Worm (Caenorhabditis elegans) whole organism, L1 larva: ENCODE data around the gene irld-14.
A peak's percentile ranks its signal among the peaks of the same experiment; 100 is the strongest.

Experiments used
- C04F5.9 ChIP-seq: sonication (generic microtip); optimal IDR thresholded peaks from 2 replicates; lab custom pipeline; 2016; ENCODE audit warnings: missing genetic modification characterization, missing compliant biosample characterization
- C16A3.4 ChIP-seq: fragments of 150-350 bp; optimal IDR thresholded peaks from 2 replicates; lab custom pipeline; 2014; ENCODE audit warnings: missing biosample characterization, missing genetic modification characterization
- C34B4.2 ChIP-seq: sonication (generic microtip); optimal IDR thresholded peaks from 2 replicates; lab custom pipeline; 2017; ENCODE audit warnings: mild to moderate bottlenecking, missing genetic modification characterization, missing compliant biosample characterization
- Y116A8C.19 ChIP-seq: sonication (generic microtip); optimal IDR thresholded peaks from 2 replicates; lab custom pipeline; 2016; ENCODE audit warnings: missing compliant biosample characterization, missing genetic modification characterization, borderline replicate concordance
- ama-1 ChIP-seq: fragments of 150-350 bp; optimal IDR thresholded peaks from 2 replicates; lab custom pipeline; 2014
- blmp-1 ChIP-seq: fragments of 150-350 bp; optimal IDR thresholded peaks from 2 replicates; lab custom pipeline; 2014; ENCODE audit warnings: missing biosample characterization, missing genetic modification characterization
- ceh-8 ChIP-seq: fragments of 200-800 bp; sonication (Bioruptor generic); optimal IDR thresholded peaks from 2 replicates; lab custom pipeline; 2018; ENCODE audit warnings: mild to moderate bottlenecking, missing genetic modification characterization, moderate library complexity, missing compliant biosample characterization
- ceh-88 ChIP-seq: fragments of 200-800 bp; sonication (Bioruptor generic); IDR thresholded peaks from 2 replicates; pipeline ENCODE4 v1.3.6; 2022; ENCODE audit warnings: missing genetic modification characterization, missing compliant biosample characterization
- ceh-90 ChIP-seq: sonication (generic microtip); optimal IDR thresholded peaks from 2 replicates; lab custom pipeline; 2016; ENCODE audit warnings: missing genetic modification characterization, missing compliant biosample characterization
- ces-1 ChIP-seq: fragments of 150-350 bp; optimal IDR thresholded peaks from 2 replicates; lab custom pipeline; 2014; ENCODE audit warnings: missing biosample characterization, missing genetic modification reagents, missing genetic modification characterization
- dpl-1 ChIP-seq, 3 experiments: fragments of 150-350 bp in 2 of 3; sonication (generic microtip) in 1 of 3; optimal IDR thresholded peaks; 2 replicates each; lab custom pipeline; 2014 to 2017; ENCODE audit warnings: missing biosample characterization in 3 of 3, missing genetic modification characterization in 3 of 3, missing genetic modification reagents in 3 of 3
- dsc-1 ChIP-seq: sonication (generic microtip); optimal IDR thresholded peaks from 2 replicates; lab custom pipeline; 2016; ENCODE audit warnings: mild to moderate bottlenecking, missing genetic modification characterization, missing compliant biosample characterization
- efl-1 ChIP-seq, 4 experiments: fragments of 150-350 bp; optimal IDR thresholded peaks in 3 of 4; peaks in 1 of 4; 1 replicate in 1 of 4; 2 replicates in 3 of 4; lab custom pipeline; 2014; ENCODE audit warnings: missing biosample characterization in 2 of 4, missing genetic modification characterization in 2 of 4, missing genetic modification reagents in 2 of 4
- egl-13 ChIP-seq: sonication (generic microtip); optimal IDR thresholded peaks from 2 replicates; lab custom pipeline; 2016; ENCODE audit warnings: missing genotype, missing genetic modification reagents, missing genetic modification characterization, missing compliant biosample characterization
- elt-3 ChIP-seq, 6 experiments: fragments of 150-350 bp in 1 of 6; sonication (generic microtip); optimal IDR thresholded peaks; 2 replicates each; lab custom pipeline; 2017 to 2018; ENCODE audit warnings: missing biosample characterization in 6 of 6, missing genetic modification characterization in 6 of 6, inconsistent platforms in 1 of 6
- ets-5 ChIP-seq: fragments of 200-800 bp; sonication (Bioruptor generic); IDR thresholded peaks from 2 replicates; pipeline ENCODE4 v1.3.6; 2022; ENCODE audit warnings: missing genetic modification characterization, missing compliant biosample characterization
- fkh-10 ChIP-seq: sonication (generic microtip); optimal IDR thresholded peaks from 2 replicates; lab custom pipeline; 2017; ENCODE audit warnings: missing biosample characterization, missing genetic modification reagents, missing genetic modification characterization
- fkh-8 ChIP-seq: sonication (generic microtip); optimal IDR thresholded peaks from 2 replicates; lab custom pipeline; 2016; ENCODE audit warnings: mild to moderate bottlenecking, missing genetic modification characterization, missing compliant biosample characterization
- grh-1 ChIP-seq: fragments of 200-800 bp; sonication (Bioruptor generic); IDR thresholded peaks from 2 replicates; pipeline ENCODE4 v1.3.6; 2022; ENCODE audit warnings: missing genetic modification reagents, missing genetic modification characterization, missing compliant biosample characterization
- hlh-17 ChIP-seq: fragments of 200-800 bp; sonication (Bioruptor generic); optimal IDR thresholded peaks from 2 replicates; lab custom pipeline; 2018; ENCODE audit warnings: missing genetic modification characterization, mild to moderate bottlenecking, missing compliant biosample characterization, moderate library complexity, borderline replicate concordance
- hpl-2 ChIP-seq: fragments of 150-350 bp; optimal IDR thresholded peaks from 2 replicates; lab custom pipeline; 2014; ENCODE audit warnings: missing biosample characterization, missing genetic modification reagents, missing genetic modification characterization
- irx-1 ChIP-seq: sonication (generic microtip); optimal IDR thresholded peaks from 2 replicates; lab custom pipeline; 2016; ENCODE audit warnings: missing genetic modification characterization, missing compliant biosample characterization
- jun-1 ChIP-seq: fragments of 150-350 bp; optimal IDR thresholded peaks from 2 replicates; lab custom pipeline; 2014; ENCODE audit warnings: missing biosample characterization, missing genetic modification reagents, missing genetic modification characterization
- lin-14 ChIP-seq: fragments of 200-800 bp; sonication (Bioruptor generic); optimal IDR thresholded peaks from 2 replicates; lab custom pipeline; 2018; ENCODE audit warnings: mild to moderate bottlenecking, missing genetic modification characterization, moderate library complexity, missing compliant biosample characterization
- lin-15B ChIP-seq: fragments of 150-350 bp; sonication (generic microtip); optimal IDR thresholded peaks from 3 replicates; lab custom pipeline; 2014; ENCODE audit warnings: missing biosample characterization, missing genetic modification characterization
- lin-35 ChIP-seq, 2 experiments: fragments of 150-350 bp; optimal IDR thresholded peaks; 2 replicates each; lab custom pipeline; 2014; ENCODE audit warnings: missing biosample characterization in 2 of 2, missing genetic modification characterization in 2 of 2, missing genetic modification reagents in 2 of 2
- lir-3 ChIP-seq: sonication (generic microtip); optimal IDR thresholded peaks from 2 replicates; lab custom pipeline; 2016; ENCODE audit warnings: mild to moderate bottlenecking, missing genetic modification characterization, moderate library complexity, missing compliant biosample characterization; ENCODE audit not compliant: poor library complexity
- mdl-1 ChIP-seq, 2 experiments: fragments of 150-350 bp; optimal IDR thresholded peaks; 2 replicates each; lab custom pipeline; 2014 to 2017; ENCODE audit warnings: missing biosample characterization in 2 of 2, missing genetic modification characterization in 2 of 2, inconsistent platforms in 1 of 2
- mef-2 ChIP-seq: fragments of 150-350 bp; optimal IDR thresholded peaks from 2 replicates; lab custom pipeline; 2014; ENCODE audit warnings: missing biosample characterization, missing genetic modification characterization
- mep-1 ChIP-seq: fragments of 150-350 bp; optimal IDR thresholded peaks from 2 replicates; lab custom pipeline; 2014; ENCODE audit warnings: missing biosample characterization, missing genetic modification characterization
- nhr-12 ChIP-seq: sonication (generic microtip); optimal IDR thresholded peaks from 2 replicates; lab custom pipeline; 2017; ENCODE audit warnings: missing biosample characterization, missing genetic modification characterization
- nhr-19 ChIP-seq: fragments of 200-800 bp; sonication (Bioruptor generic); conservative IDR thresholded peaks from 2 replicates; pipeline ENCODE4 v1.3.6; 2022; ENCODE audit warnings: missing genetic modification characterization, missing compliant biosample characterization
- nhr-20 ChIP-seq: sonication (generic microtip); optimal IDR thresholded peaks from 2 replicates; lab custom pipeline; 2016; ENCODE audit warnings: mild to moderate bottlenecking, missing genetic modification characterization, missing compliant biosample characterization
- nhr-85 ChIP-seq: sonication (generic microtip); peaks from one replicate; lab custom pipeline; 2016; ENCODE audit warnings: missing genetic modification characterization, inconsistent platforms, missing compliant biosample characterization
- pag-3 ChIP-seq: sonication (generic microtip); optimal IDR thresholded peaks from 2 replicates; lab custom pipeline; 2017; ENCODE audit warnings: missing genetic modification characterization, mild to moderate bottlenecking, missing compliant biosample characterization, antibody characterized with exemption, borderline replicate concordance; ENCODE audit not compliant: insufficient read depth
- pax-3 ChIP-seq: fragments of 200-800 bp; sonication (Bioruptor generic); optimal IDR thresholded peaks from 2 replicates; lab custom pipeline; 2018; ENCODE audit warnings: mild to moderate bottlenecking, missing genetic modification characterization, moderate library complexity, missing compliant biosample characterization
- snpc-4 ChIP-seq: fragments of 150-350 bp; optimal IDR thresholded peaks from 2 replicates; lab custom pipeline; 2014; ENCODE audit warnings: missing biosample characterization, missing genetic modification characterization
- snu-23 ChIP-seq: sonication (generic microtip); optimal IDR thresholded peaks from 2 replicates; lab custom pipeline; 2016; ENCODE audit warnings: missing genetic modification characterization, missing compliant biosample characterization
- sox-4 ChIP-seq: sonication (generic microtip); optimal IDR thresholded peaks from 2 replicates; lab custom pipeline; 2016; ENCODE audit warnings: missing genetic modification characterization, missing compliant biosample characterization
- sptf-1 ChIP-seq: fragments of 150-350 bp; optimal IDR thresholded peaks from 2 replicates; lab custom pipeline; 2014; ENCODE audit warnings: missing biosample characterization, missing genetic modification characterization
- sup-37 ChIP-seq: fragments of 200-800 bp; sonication (Bioruptor generic); optimal IDR thresholded peaks from 2 replicates; lab custom pipeline; 2018; ENCODE audit warnings: mild to moderate bottlenecking, missing genetic modification characterization, missing compliant biosample characterization
- tbx-2 ChIP-seq: sonication (generic microtip); optimal IDR thresholded peaks from 2 replicates; lab custom pipeline; 2016; ENCODE audit warnings: missing genetic modification characterization, missing compliant biosample characterization
- unc-62 ChIP-seq: fragments of 150-350 bp; optimal IDR thresholded peaks from 2 replicates; lab custom pipeline; 2014; ENCODE audit warnings: missing biosample characterization, missing genetic modification reagents, missing genetic modification characterization
- vab-15 ChIP-seq: sonication (generic microtip); optimal IDR thresholded peaks from 2 replicates; lab custom pipeline; 2017; ENCODE audit warnings: missing genotype, mild to moderate bottlenecking, missing genetic modification characterization, missing compliant biosample characterization
- xbp-1 ChIP-seq: sonication (generic microtip); optimal IDR thresholded peaks from 2 replicates; lab custom pipeline; 2016; ENCODE audit warnings: missing genetic modification characterization, missing compliant biosample characterization
- zag-1 ChIP-seq: fragments of 150-350 bp; optimal IDR thresholded peaks from 2 replicates; lab custom pipeline; 2014; ENCODE audit warnings: missing biosample characterization, missing genetic modification characterization
- ztf-11 ChIP-seq, 2 experiments: sonication (generic microtip); optimal IDR thresholded peaks; 2 replicates each; lab custom pipeline; 2016 to 2017; ENCODE audit warnings: missing genetic modification characterization in 2 of 2, missing biosample characterization in 1 of 2, missing compliant biosample characterization in 1 of 2

The irld-14 gene

DNA sequence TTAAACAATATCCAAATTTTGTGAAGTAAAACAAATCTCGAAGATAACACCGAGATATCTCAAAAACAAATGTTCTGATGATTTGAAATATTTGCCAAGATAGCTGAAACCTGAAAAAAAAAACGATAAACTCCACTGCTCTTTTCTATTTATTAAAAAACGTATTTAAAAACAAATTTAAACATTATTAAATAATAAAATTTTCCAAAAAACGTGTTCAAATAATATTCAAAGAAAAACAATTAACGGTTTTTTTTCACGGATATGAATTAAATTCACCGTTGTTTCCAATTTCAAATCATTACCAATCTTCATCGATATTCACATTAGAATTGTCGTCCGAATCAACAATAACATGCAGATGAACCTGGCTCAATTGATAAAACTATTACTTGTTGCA, at the start of gene irld-14:
irld-14 (plus strand) TSS at position 301 of the 400 bp plus-strand sequence.
- TF ChIP-seq mef-2 (tag; lab: Kevin White, UChicago), result no peak
- no peak for TF ChIP-seq fkh-8
- TF ChIP-seq fkh-10 (GFP tag; lab: Kevin White, UChicago), result no peak
- no peak for TF ChIP-seq ama-1 (lab: Kevin White, UChicago)
- TF ChIP-seq egl-13 (tag; lab: Kevin White, UChicago), result no peak
- TF ChIP-seq ceh-8 (GFP tag; lab: Kevin White, UChicago), result no peak
- TF ChIP-seq snpc-4, result no peak
- no peak for TF ChIP-seq vab-15 (tag; lab: Kevin White, UChicago)
- TF ChIP-seq lir-3 (tag; lab: Kevin White, UChicago), result no peak

DNA sequence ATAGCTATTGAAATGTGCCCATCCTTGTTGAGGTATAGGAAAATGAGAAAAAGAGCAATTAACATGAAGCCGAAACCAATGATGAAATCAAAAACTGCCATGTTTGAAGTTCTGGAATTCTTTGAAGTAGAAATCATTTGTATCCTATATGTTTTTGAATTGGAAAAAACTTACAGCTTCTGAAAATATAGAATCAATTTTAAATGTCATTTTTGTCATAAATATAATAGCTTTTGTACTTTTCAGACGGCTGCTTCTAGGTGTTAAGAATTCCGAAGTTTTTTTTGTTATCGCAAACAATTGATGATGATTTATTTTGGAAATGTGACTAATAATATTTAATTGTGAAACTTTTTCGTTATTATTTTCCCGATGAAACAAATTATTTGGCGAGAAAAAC, 49.3 kb upstream of the irld-14 start, which contains the start of gene C30G7.4:
C30G7.4 (minus strand) TSS at position 101 of the 400 bp plus-strand sequence.
- TF ChIP-seq ceh-88 (no peak), ces-1 (GFP tag; lab: Kevin White, UChicago) (no peak), xbp-1 (tag; lab: Kevin White, UChicago) (no peak), jun-1 (no peak), C16A3.4 (no peak), dsc-1 (tag; lab: Kevin White, UChicago) (no peak), nhr-85 (tag; lab: Kevin White, UChicago) (no peak)

- TF ChIP-seq nhr-85 (tag; lab: Kevin White, UChicago), result no peak
- TF ChIP-seq lin-35 (GFP tag; optimal IDR thresholded peaks at IDR 0.05; lab: Kevin White, UChicago), result peak; percentile 21 to 52
- TF ChIP-seq sup-37 (GFP tag; lab: Kevin White, UChicago), result no peak
- no peak for TF ChIP-seq elt-3 (tag; optimal IDR thresholded peaks at IDR 0.05; lab: Kevin White, UChicago)
- no peak for TF ChIP-seq pag-3 (tag; lab: Kevin White, UChicago)
- TF ChIP-seq lin-14, result peak; percentile 77
- no peak for TF ChIP-seq ets-5 (GFP tag; lab: Robert Waterston, UW)
- no peak for TF ChIP-seq nhr-19 (GFP tag; lab: Robert Waterston, UW)
- TF ChIP-seq tbx-2 (tag; lab: Kevin White, UChicago), result peak; percentile 8
- TF ChIP-seq jun-1, result no peak
- TF ChIP-seq ama-1 (lab: Kevin White, UChicago), result peak; percentile 36
- no peak for TF ChIP-seq C04F5.9 (tag; lab: Kevin White, UChicago)
- peak; percentile 51 for TF ChIP-seq pax-3 (tag; lab: Kevin White, UChicago)
- TF ChIP-seq hlh-17 (GFP tag; lab: Kevin White, UChicago), result no peak
- no peak for TF ChIP-seq sox-4 (tag; lab: Kevin White, UChicago)
- TF ChIP-seq hpl-2 (GFP tag; lab: Kevin White, UChicago), result no peak
- 0 out of 2 replicates have a peak, but pooled peaks have one; percentile 7 for TF ChIP-seq ceh-88
- TF ChIP-seq dpl-1 (GFP tag; optimal IDR thresholded peaks at IDR 0.05; lab: Kevin White, UChicago), result peak; percentile 6 to 15 (median 6)
- no peak for TF ChIP-seq ceh-90 (tag; lab: Kevin White, UChicago)
- TF ChIP-seq nhr-20 (tag; lab: Kevin White, UChicago), result peak; percentile 23
- TF ChIP-seq C34B4.2 (tag; lab: Kevin White, UChicago), result no peak
- no peak for TF ChIP-seq Y116A8C.19
- TF ChIP-seq nhr-12 (tag; lab: Kevin White, UChicago), result no peak
- peak in 1 of 2 experiments; percentile 70 for TF ChIP-seq mdl-1 (tag; optimal IDR thresholded peaks at IDR 0.05; lab: Kevin White, UChicago)
- TF ChIP-seq lin-15B, result no peak
- no peak for TF ChIP-seq unc-62
- TF ChIP-seq zag-1 (tag; lab: Kevin White, UChicago), result no peak
- TF ChIP-seq efl-1 (optimal IDR thresholded peaks at IDR 0.05; lab: Kevin White, UChicago), result peak; percentile 2 to 8
- peak in 1 of 2 experiments; percentile 74 for TF ChIP-seq efl-1 (GFP tag; optimal IDR thresholded peaks at IDR 0.05 in 1 of 2; lab: Kevin White, UChicago)
- TF ChIP-seq mep-1 (tag; lab: Kevin White, UChicago), result peak; percentile 48
- TF ChIP-seq grh-1 (GFP tag; lab: Robert Waterston, UW), result no peak
- TF ChIP-seq snu-23 (GFP tag; lab: Kevin White, UChicago), result peak; percentile 45
- TF ChIP-seq sptf-1, result no peak
- TF ChIP-seq dsc-1 (tag; lab: Kevin White, UChicago), result no peak
- no peak for TF ChIP-seq irx-1 (tag; lab: Kevin White, UChicago)
- no peak for TF ChIP-seq xbp-1 (tag; lab: Kevin White, UChicago)
- TF ChIP-seq egl-13 (tag; lab: Kevin White, UChicago), result no peak
- TF ChIP-seq ztf-11 (tag; optimal IDR thresholded peaks at IDR 0.05; lab: Kevin White, UChicago), result peak in 1 of 2 experiments; percentile 6
- TF ChIP-seq blmp-1 (tag; lab: Kevin White, UChicago), result peak; percentile 83
- TF ChIP-seq mef-2 (tag; lab: Kevin White, UChicago), result no peak
Measured at ce11 chrV:14948566-14948965, 47.8 kb upstream of the irld-14 start.
